Worm (Caenorhabditis elegans) whole organism, L2 larva: Measurements from ENCODE around the gene F54D5.15.

ENCODE experiments used
- C34F6.9 ChIP-seq: fragments of 150-350 bp; optimal IDR thresholded peaks from 2 replicates; lab custom pipeline; 2014; ENCODE audit warnings: missing biosample characterization, missing genetic modification characterization
- F13H6.1 ChIP-seq: sonication (generic microtip); optimal IDR thresholded peaks from 2 replicates; lab custom pipeline; 2016; ENCODE audit warnings: missing genetic modification characterization, missing compliant biosample characterization
- R02D3.7 ChIP-seq: fragments of 150-350 bp; optimal IDR thresholded peaks from 2 replicates; lab custom pipeline; 2014; ENCODE audit warnings: missing biosample characterization, missing genetic modification characterization
- ZK546.5 ChIP-seq: sonication (generic microtip); optimal IDR thresholded peaks from 2 replicates; lab custom pipeline; 2017; ENCODE audit warnings: missing biosample characterization, missing genetic modification characterization
- alr-1 ChIP-seq: fragments of 150-350 bp; optimal IDR thresholded peaks from 2 replicates; lab custom pipeline; 2014; ENCODE audit warnings: missing biosample characterization, missing genetic modification characterization
- aly-2 ChIP-seq: fragments of 150-350 bp; optimal IDR thresholded peaks from 2 replicates; lab custom pipeline; 2014; ENCODE audit warnings: missing biosample characterization, missing genetic modification characterization
- ama-1 ChIP-seq: fragments of 150-350 bp; optimal IDR thresholded peaks from 2 replicates; lab custom pipeline; 2018; ENCODE audit warnings: inconsistent platforms
- blmp-1 ChIP-seq: sonication (generic microtip); optimal IDR thresholded peaks from 2 replicates; lab custom pipeline; 2017; ENCODE audit warnings: missing genetic modification characterization, mild to moderate bottlenecking, missing compliant biosample characterization, antibody characterized with exemption, moderate library complexity; ENCODE audit not compliant: insufficient read depth
- ceh-16 ChIP-seq: fragments of 150-350 bp; optimal IDR thresholded peaks from 2 replicates; lab custom pipeline; 2014; ENCODE audit warnings: missing biosample characterization, missing genetic modification characterization
- crh-2 ChIP-seq: sonication (generic microtip); optimal IDR thresholded peaks from 2 replicates; lab custom pipeline; 2017; ENCODE audit warnings: missing biosample characterization, missing genetic modification characterization
- dmd-4 ChIP-seq: sonication (generic microtip); optimal IDR thresholded peaks from 2 replicates; lab custom pipeline; 2017; ENCODE audit warnings: missing biosample characterization, missing genetic modification characterization
- egl-27 ChIP-seq: sonication (generic microtip); optimal IDR thresholded peaks from 3 replicates; lab custom pipeline; 2017; ENCODE audit warnings: missing biosample characterization, missing genetic modification reagents, missing genetic modification characterization
- elt-3 ChIP-seq: sonication (generic microtip); optimal IDR thresholded peaks from 2 replicates; lab custom pipeline; 2017; ENCODE audit warnings: missing biosample characterization, missing genetic modification characterization
- fos-1 ChIP-seq: fragments of 150-350 bp; optimal IDR thresholded peaks from 2 replicates; lab custom pipeline; 2014; ENCODE audit warnings: missing biosample characterization, missing genetic modification characterization
- gmeb-1 ChIP-seq: fragments of 150-350 bp; optimal IDR thresholded peaks from 2 replicates; lab custom pipeline; 2014; ENCODE audit warnings: missing biosample characterization, missing genetic modification characterization
- lin-11 ChIP-seq: fragments of 150-350 bp; sonication (generic microtip); optimal IDR thresholded peaks from 2 replicates; lab custom pipeline; 2014; ENCODE audit warnings: missing biosample characterization, missing genetic modification characterization, inconsistent platforms, mixed read lengths
- lin-13 ChIP-seq: fragments of 150-350 bp; optimal IDR thresholded peaks from 2 replicates; lab custom pipeline; 2014; ENCODE audit warnings: missing biosample characterization, missing genetic modification reagents, missing genetic modification characterization
- lin-39 ChIP-seq: fragments of 150-350 bp; optimal IDR thresholded peaks from 2 replicates; lab custom pipeline; 2014; ENCODE audit warnings: missing biosample characterization, missing genetic modification reagents, missing genetic modification characterization
- lsy-2 ChIP-seq, 2 experiments: fragments of 150-350 bp in 1 of 2; sonication (generic microtip) in 1 of 2; optimal IDR thresholded peaks; 2 replicates each; lab custom pipeline; 2014 to 2017; ENCODE audit warnings: missing biosample characterization in 2 of 2, missing genetic modification characterization in 2 of 2
- mab-5 ChIP-seq: fragments of 150-350 bp; optimal IDR thresholded peaks from 2 replicates; lab custom pipeline; 2014; ENCODE audit warnings: missing biosample characterization, missing genetic modification characterization
- mbf-1 ChIP-seq: sonication (generic microtip); optimal IDR thresholded peaks from 2 replicates; lab custom pipeline; 2017; ENCODE audit warnings: missing biosample characterization, missing genetic modification characterization
- mdl-1 ChIP-seq, 2 experiments: fragments of 150-350 bp in 1 of 2; sonication (generic microtip) in 1 of 2; optimal IDR thresholded peaks; 2 replicates each; lab custom pipeline; 2017; ENCODE audit warnings: missing biosample characterization in 2 of 2, missing genetic modification characterization in 2 of 2
- nhr-10 ChIP-seq: sonication (generic microtip); optimal IDR thresholded peaks from 2 replicates; lab custom pipeline; 2017; ENCODE audit warnings: missing biosample characterization, missing genetic modification characterization
- nhr-11 ChIP-seq: fragments of 150-350 bp; optimal IDR thresholded peaks from 2 replicates; lab custom pipeline; 2014; ENCODE audit warnings: missing biosample characterization, missing genetic modification characterization
- nhr-12 ChIP-seq: fragments of 150-350 bp; optimal IDR thresholded peaks from 2 replicates; lab custom pipeline; 2014; ENCODE audit warnings: missing biosample characterization, missing genetic modification characterization
- nhr-129 ChIP-seq: fragments of 150-350 bp; optimal IDR thresholded peaks from 2 replicates; lab custom pipeline; 2014; ENCODE audit warnings: missing biosample characterization, missing genetic modification characterization
- nhr-21 ChIP-seq: fragments of 150-350 bp; optimal IDR thresholded peaks from 2 replicates; lab custom pipeline; 2014; ENCODE audit warnings: missing biosample characterization, missing genetic modification characterization
- nhr-23 ChIP-seq: fragments of 150-350 bp; optimal IDR thresholded peaks from 2 replicates; lab custom pipeline; 2014; ENCODE audit warnings: missing biosample characterization, missing genetic modification reagents, missing genetic modification characterization
- nhr-6 ChIP-seq: fragments of 150-350 bp; optimal IDR thresholded peaks from 2 replicates; lab custom pipeline; 2014; ENCODE audit warnings: missing biosample characterization, missing genetic modification characterization
- nhr-77 ChIP-seq: fragments of 150-350 bp; optimal IDR thresholded peaks from 2 replicates; lab custom pipeline; 2014; ENCODE audit warnings: missing biosample characterization, missing genetic modification characterization
- peb-1 ChIP-seq: fragments of 150-350 bp; optimal IDR thresholded peaks from 2 replicates; lab custom pipeline; 2014; ENCODE audit warnings: missing biosample characterization, missing genetic modification characterization
- sem-4 ChIP-seq: fragments of 150-350 bp; optimal IDR thresholded peaks from 2 replicates; lab custom pipeline; 2014; ENCODE audit warnings: missing biosample characterization, missing genetic modification reagents, missing genetic modification characterization
- skn-1 ChIP-seq: sonication (generic microtip); optimal IDR thresholded peaks from 2 replicates; lab custom pipeline; 2017; ENCODE audit warnings: missing biosample characterization, missing genetic modification characterization
- sma-3 ChIP-seq: sonication (generic microtip); optimal IDR thresholded peaks from 2 replicates; lab custom pipeline; 2016; ENCODE audit warnings: missing genetic modification reagents, missing genetic modification characterization, missing compliant biosample characterization
- snpc-4 ChIP-seq: fragments of 150-350 bp; optimal IDR thresholded peaks from 2 replicates; lab custom pipeline; 2014; ENCODE audit warnings: missing biosample characterization, missing genetic modification characterization
- unc-39 ChIP-seq: fragments of 150-350 bp; optimal IDR thresholded peaks from 2 replicates; lab custom pipeline; 2014; ENCODE audit warnings: missing biosample characterization, missing genetic modification characterization
- unc-55 ChIP-seq: fragments of 150-350 bp; sonication (generic microtip); optimal IDR thresholded peaks from 3 replicates; lab custom pipeline; 2014; ENCODE audit warnings: missing biosample characterization, missing genetic modification reagents, missing genetic modification characterization
- unc-62 ChIP-seq: fragments of 150-350 bp; optimal IDR thresholded peaks from 2 replicates; lab custom pipeline; 2014; ENCODE audit warnings: missing biosample characterization, missing genetic modification reagents, missing genetic modification characterization
- ztf-1 ChIP-seq: fragments of 200-800 bp; sonication (Bioruptor generic); conservative IDR thresholded peaks from 2 replicates; pipeline ENCODE4 v1.3.6; 2022; ENCODE audit warnings: missing genetic modification characterization, missing compliant biosample characterization
- ztf-4 ChIP-seq: fragments of 150-350 bp; optimal IDR thresholded peaks from 2 replicates; lab custom pipeline; 2014; ENCODE audit warnings: missing biosample characterization, missing genetic modification characterization

F54D5.15 gene

ce11 chrII:11533716-11534115 is 30.3 kb downstream of the F54D5.15 start, which contains the start of gene mdt-8:
Gene mdt-8 (minus strand): TSS chrII:11533816.
- TF ChIP-seq nhr-23 (tag; lab: Kevin White, UChicago) (no peak), nhr-21 (tag; lab: Kevin White, UChicago) (no peak)

- no peak for TF ChIP-seq ztf-1 (GFP tag; lab: Robert Waterston, UW)
- no peak for TF ChIP-seq sem-4
- TF ChIP-seq nhr-6 (tag; lab: Kevin White, UChicago) = no peak
- TF ChIP-seq nhr-12 (tag; lab: Kevin White, UChicago) = no peak
- TF ChIP-seq fos-1 = no peak
- TF ChIP-seq crh-2 (tag; lab: Kevin White, UChicago) = no peak
- TF ChIP-seq alr-1 (tag; lab: Kevin White, UChicago) = no peak
- TF ChIP-seq unc-62 = no peak
- no peak for TF ChIP-seq dmd-4 (tag; lab: Kevin White, UChicago)
- no peak for TF ChIP-seq gmeb-1
- TF ChIP-seq ceh-16 (tag; lab: Kevin White, UChicago) = no peak
- TF ChIP-seq nhr-129 (tag; lab: Kevin White, UChicago) = no peak
Observed at ce11 chrII:11526954-11527353, 37.1 kb downstream of the F54D5.15 start, which contains the start of gene age-1. Gene age-1 (minus strand): TSS chrII:11527054.

ce11 chrII:11521300-11521699 is 42.7 kb downstream of the F54D5.15 start, which contains the start of gene Y62F5A.10:
Gene Y62F5A.10 (plus strand): TSS chrII:11521600.
- no peak for TF ChIP-seq alr-1 (tag; lab: Kevin White, UChicago)
- no peak for TF ChIP-seq egl-27 (tag; lab: Kevin White, UChicago)
- no peak for TF ChIP-seq nhr-77 (tag; lab: Kevin White, UChicago)
- TF ChIP-seq elt-3 (tag; lab: Kevin White, UChicago) = no peak
- TF ChIP-seq C34F6.9 (tag; lab: Kevin White, UChicago) = no peak
- TF ChIP-seq unc-39 (tag; lab: Kevin White, UChicago) = no peak
- no peak for TF ChIP-seq ztf-1 (GFP tag; lab: Robert Waterston, UW)
- no peak for TF ChIP-seq mbf-1
- no peak for TF ChIP-seq aly-2 (tag; lab: Kevin White, UChicago)
- no peak for TF ChIP-seq skn-1 (tag; lab: Kevin White, UChicago)
- no peak for TF ChIP-seq lin-11 (tag; lab: Kevin White, UChicago)
- TF ChIP-seq lin-13 = no peak
- no peak for TF ChIP-seq unc-62
- no peak for TF ChIP-seq dmd-4 (tag; lab: Kevin White, UChicago)

ce11 chrII:11518184-11518583 is 45.8 kb downstream of the F54D5.15 start, which contains the start of gene B0334.10:
Gene B0334.10 (plus strand): TSS chrII:11518484.
- TF ChIP-seq nhr-21 (tag; lab: Kevin White, UChicago) = no peak
- no peak for TF ChIP-seq peb-1
- TF ChIP-seq ama-1 (lab: Kevin White, UChicago) = no peak
- TF ChIP-seq mab-5 (tag; lab: Kevin White, UChicago) = no peak
- no peak for TF ChIP-seq R02D3.7 (tag; lab: Kevin White, UChicago)
- TF ChIP-seq ztf-1 (GFP tag; lab: Robert Waterston, UW) = no peak
- TF ChIP-seq unc-55 = no peak
- TF ChIP-seq blmp-1 (tag; lab: Kevin White, UChicago) = no peak
- TF ChIP-seq nhr-10 (tag; lab: Kevin White, UChicago) = no peak
- TF ChIP-seq F13H6.1 (tag; lab: Kevin White, UChicago) = no peak
- no peak for TF ChIP-seq nhr-23 (tag; lab: Kevin White, UChicago)
- no peak for TF ChIP-seq nhr-11
- no peak for TF ChIP-seq crh-2 (tag; lab: Kevin White, UChicago)
- TF ChIP-seq snpc-4 (tag; lab: Kevin White, UChicago) = no peak
- TF ChIP-seq ztf-4 (tag; lab: Kevin White, UChicago) = no peak
- TF ChIP-seq egl-27 (tag; lab: Kevin White, UChicago) = no peak
- TF ChIP-seq ZK546.5 (tag; lab: Kevin White, UChicago) = no peak
- TF ChIP-seq lin-39 (tag; lab: Kevin White, UChicago) = no peak

- TF ChIP-seq lsy-2 (tag; optimal IDR thresholded peaks at IDR 0.05; lab: Kevin White, UChicago) = no peak
- TF ChIP-seq mdl-1 (tag; optimal IDR thresholded peaks at IDR 0.05; lab: Kevin White, UChicago) = no peak
- TF ChIP-seq sma-3 (GFP tag; lab: Kevin White, UChicago) = no peak
- TF ChIP-seq peb-1 = no peak
Observed at ce11 chrII:11514775-11515174, 49.3 kb downstream of the F54D5.15 start, which contains the start of gene srh-44. Gene srh-44 (plus strand): TSS chrII:11515075.
